Worm (Caenorhabditis elegans): ENCODE data around the gene Y105C5A.1.
"Not testable (repeated sequence)": the region's sequence is repeated elsewhere in the genome, so short reads cannot be mapped to it uniquely, and the experiment has no call there.

Gene Y105C5A.1

DNA sequence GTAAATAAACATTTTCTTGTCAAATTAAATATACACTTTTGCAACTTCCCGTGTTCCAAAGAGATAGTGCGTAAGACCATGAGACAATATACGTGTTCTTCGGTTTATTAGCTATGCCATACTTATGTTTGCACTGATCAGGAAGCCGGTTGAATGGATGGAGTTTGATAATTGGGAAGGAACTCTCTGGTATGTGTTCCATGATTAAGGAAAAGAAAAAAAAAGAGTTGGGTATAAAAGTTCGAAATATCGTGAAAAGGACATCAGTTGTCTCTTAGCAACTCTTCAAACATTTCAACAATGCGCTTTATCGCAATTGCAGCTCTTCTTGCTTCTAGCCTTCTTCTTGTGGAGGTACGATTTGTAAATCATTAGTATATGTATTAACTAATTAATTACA lies 14.6 kb upstream of the Y105C5A.1 start, which contains the start of gene pqn-76:
Gene pqn-76 (plus strand): TSS at position 301 of the 400 bp plus-strand sequence.
- not testable (repeated sequence) for TF ChIP-seq flt-1 (GFP tag; IDR thresholded peaks at IDR 0.05); T22C8.4 (GFP tag; IDR thresholded peaks at IDR 0.05); ref-1 (GFP tag; conservative IDR thresholded peaks at IDR 0.05)

DNA sequence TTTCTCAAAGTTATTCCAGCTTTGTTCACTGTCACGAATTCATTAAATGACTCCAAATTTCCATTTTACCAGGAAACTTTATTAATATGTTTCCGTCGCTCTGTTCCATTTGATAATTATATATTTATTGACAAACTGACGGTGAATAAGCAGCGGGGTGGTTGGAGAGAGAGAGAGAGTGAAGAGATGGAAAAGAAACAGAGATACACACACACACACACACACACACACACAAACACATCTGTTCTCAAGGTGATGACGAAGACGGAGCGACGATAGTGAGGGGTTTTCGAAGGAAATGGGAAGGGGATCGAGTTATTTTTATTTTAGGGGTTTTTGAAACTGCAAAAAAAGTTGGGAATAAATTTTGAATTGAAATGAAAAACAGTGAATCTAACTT lies 9.6 kb upstream of the Y105C5A.1 start:
- TF ChIP-seq tab-1 (GFP tag; IDR thresholded peaks at IDR 0.05), result no peak
- TF ChIP-seq cog-1 (tag; optimal IDR thresholded peaks at IDR 0.05), result peak; percentile 37
- TF ChIP-seq klf-2 (GFP tag; conservative IDR thresholded peaks at IDR 0.05), result no peak
- no peak for TF ChIP-seq ztf-29 (GFP tag; IDR thresholded peaks at IDR 0.05)
- TF ChIP-seq flt-1 (GFP tag; IDR thresholded peaks at IDR 0.05), result no peak
- TF ChIP-seq ztf-23 (GFP tag; IDR thresholded peaks at IDR 0.05), result no peak
- TF ChIP-seq T22C8.4 (GFP tag; IDR thresholded peaks at IDR 0.05), result no peak

DNA sequence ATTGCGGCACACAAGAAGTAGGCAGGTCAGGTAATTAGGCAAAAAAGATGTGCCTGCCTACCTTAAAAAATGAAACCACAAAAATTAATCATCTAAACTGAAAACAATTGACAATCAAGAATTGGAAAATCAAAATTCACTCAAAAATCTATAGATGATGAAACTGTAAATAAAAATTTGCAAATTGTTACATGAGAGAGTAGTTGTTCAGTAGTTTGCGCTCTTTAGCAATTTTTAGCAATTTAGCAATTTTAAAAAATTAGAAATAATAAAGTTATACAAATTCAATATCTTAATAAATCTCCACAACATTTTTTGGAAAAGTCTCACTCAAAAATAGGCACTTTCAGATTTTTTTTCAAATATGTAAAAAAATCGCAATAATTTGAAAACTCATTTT lies 7.9 kb upstream of the Y105C5A.1 start:
- no peak for TF ChIP-seq klf-2 (GFP tag; conservative IDR thresholded peaks at IDR 0.05)
- no peak for TF ChIP-seq med-1 (GFP tag; optimal IDR thresholded peaks at IDR 0.05; ENCODE audit: insufficient read depth)
- TF ChIP-seq ztf-23 (GFP tag; IDR thresholded peaks at IDR 0.05), result no peak

- TF ChIP-seq klf-2 (GFP tag; conservative IDR thresholded peaks at IDR 0.05), result no peak
- no peak for TF ChIP-seq tab-1 (GFP tag; IDR thresholded peaks at IDR 0.05)
- TF ChIP-seq flt-1 (GFP tag; IDR thresholded peaks at IDR 0.05), result no peak
- TF ChIP-seq T22C8.4 (GFP tag; IDR thresholded peaks at IDR 0.05), result no peak
- no peak for TF ChIP-seq ref-1 (GFP tag; conservative IDR thresholded peaks at IDR 0.05)
- TF ChIP-seq ztf-23 (GFP tag; IDR thresholded peaks at IDR 0.05), result no peak
- TF ChIP-seq ztf-29 (GFP tag; IDR thresholded peaks at IDR 0.05), result no peak
- TF ChIP-seq med-1 (GFP tag; optimal IDR thresholded peaks at IDR 0.05; ENCODE audit: insufficient read depth), result no peak
- no peak for TF ChIP-seq cog-1 (tag; optimal IDR thresholded peaks at IDR 0.05)
These were observed 7.4 kb upstream of the Y105C5A.1 start for ce11 chrIV:15571652-15572051.

DNA sequence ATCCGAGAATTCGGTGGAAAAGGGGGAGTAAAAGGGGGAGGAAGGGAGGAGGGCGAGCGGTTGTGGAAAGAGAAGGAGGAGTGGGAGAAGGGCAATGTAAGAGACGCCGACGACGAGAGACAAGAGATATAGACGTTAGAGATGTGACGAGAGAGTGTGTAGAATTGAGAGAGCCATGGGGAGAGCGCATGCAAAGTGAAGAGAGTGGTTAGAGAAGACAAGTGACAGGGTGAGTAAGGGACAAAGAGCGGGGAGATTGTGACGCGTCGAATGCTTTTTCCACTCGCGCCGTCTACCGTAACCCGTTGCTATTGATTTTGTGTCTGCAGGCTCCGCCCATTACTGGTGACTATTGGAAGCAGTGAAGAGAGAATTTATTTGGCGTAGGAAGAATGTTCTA lies 6.5 kb upstream of the Y105C5A.1 start:
- TF ChIP-seq klf-2 (GFP tag; conservative IDR thresholded peaks at IDR 0.05) (no peak), tab-1 (GFP tag; IDR thresholded peaks at IDR 0.05) (no peak), T22C8.4 (GFP tag; IDR thresholded peaks at IDR 0.05) (peak; percentile 95), ref-1 (GFP tag; conservative IDR thresholded peaks at IDR 0.05) (no peak), cog-1 (tag; optimal IDR thresholded peaks at IDR 0.05) (peak; percentile 48), med-1 (GFP tag; optimal IDR thresholded peaks at IDR 0.05; ENCODE audit: insufficient read depth) (no peak), flt-1 (GFP tag; IDR thresholded peaks at IDR 0.05) (peak; percentile 71; the same call in 1 of the 2 replicates), ztf-29 (GFP tag; IDR thresholded peaks at IDR 0.05) (no peak), ztf-23 (GFP tag; IDR thresholded peaks at IDR 0.05) (peak; percentile 6; the same call in 1 of the 2 replicates)

- TF ChIP-seq ref-1 (GFP tag; conservative IDR thresholded peaks at IDR 0.05) (no peak), flt-1 (GFP tag; IDR thresholded peaks at IDR 0.05) (0 out of 2 replicates have a peak, but pooled peaks have one; percentile 24), T22C8.4 (GFP tag; IDR thresholded peaks at IDR 0.05) (no peak), tab-1 (GFP tag; IDR thresholded peaks at IDR 0.05) (no peak), med-1 (GFP tag; optimal IDR thresholded peaks at IDR 0.05; ENCODE audit: insufficient read depth) (no peak), ztf-29 (GFP tag; IDR thresholded peaks at IDR 0.05) (no peak), ztf-23 (GFP tag; IDR thresholded peaks at IDR 0.05) (peak; percentile 60; the same call in 1 of the 2 replicates), cog-1 (tag; optimal IDR thresholded peaks at IDR 0.05) (peak; percentile 25), klf-2 (GFP tag; conservative IDR thresholded peaks at IDR 0.05) (no peak)
These were observed 3.0 kb downstream of the Y105C5A.1 start for ce11 chrIV:15561223-15561656.

ce11 chrIV:15559065-15559464 lies 5.2 kb downstream of the Y105C5A.1 start:
- TF ChIP-seq T22C8.4 (GFP tag; IDR thresholded peaks at IDR 0.05) (peak; percentile 19; the same call in 1 of the 2 replicates), flt-1 (GFP tag; IDR thresholded peaks at IDR 0.05) (no peak)

DNA sequence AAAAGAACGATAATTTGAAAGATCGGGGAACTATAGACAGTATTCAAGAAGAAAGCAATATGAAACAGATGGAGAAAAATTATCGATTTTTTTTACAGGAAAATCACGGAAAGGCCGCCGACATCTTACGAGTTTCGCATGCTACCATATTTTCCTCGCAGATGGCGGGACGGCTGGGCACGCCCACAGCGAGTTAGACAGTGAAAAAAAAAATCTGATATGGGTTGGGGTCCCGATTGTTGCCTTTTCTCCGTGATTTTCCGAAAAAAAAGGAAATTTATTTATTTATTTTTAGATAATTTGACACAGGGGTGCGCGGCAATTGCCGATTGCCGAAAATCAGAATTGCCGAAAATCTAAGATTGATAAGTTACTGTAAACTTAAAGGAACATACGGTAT lies 9.5 kb downstream of the Y105C5A.1 start:
- TF ChIP-seq ztf-23 (GFP tag; IDR thresholded peaks at IDR 0.05) (no peak), T22C8.4 (GFP tag; IDR thresholded peaks at IDR 0.05) (peak; percentile 42; the same call in 1 of the 2 replicates), flt-1 (GFP tag; IDR thresholded peaks at IDR 0.05) (no peak), med-1 (GFP tag; optimal IDR thresholded peaks at IDR 0.05; ENCODE audit: insufficient read depth) (no peak), tab-1 (GFP tag; IDR thresholded peaks at IDR 0.05) (no peak)

- no peak for TF ChIP-seq klf-2 (GFP tag; conservative IDR thresholded peaks at IDR 0.05)
- no peak for TF ChIP-seq ztf-29 (GFP tag; IDR thresholded peaks at IDR 0.05)
- no peak for TF ChIP-seq tab-1 (GFP tag; IDR thresholded peaks at IDR 0.05)
- no peak for TF ChIP-seq ref-1 (GFP tag; conservative IDR thresholded peaks at IDR 0.05)
- TF ChIP-seq cog-1 (tag; optimal IDR thresholded peaks at IDR 0.05), result no peak
- TF ChIP-seq ztf-23 (GFP tag; IDR thresholded peaks at IDR 0.05), result no peak
- no peak for TF ChIP-seq med-1 (GFP tag; optimal IDR thresholded peaks at IDR 0.05; ENCODE audit: insufficient read depth)
- no peak for TF ChIP-seq T22C8.4 (GFP tag; IDR thresholded peaks at IDR 0.05)
- TF ChIP-seq flt-1 (GFP tag; IDR thresholded peaks at IDR 0.05), result no peak
These were observed 24.7 kb downstream of the Y105C5A.1 start, which contains the start of gene Y73F8A.35 for ce11 chrIV:15539447-15539994. TSS of gene Y73F8A.35 (minus strand) at chrIV:15539944.

- TF ChIP-seq ztf-23 (GFP tag; IDR thresholded peaks at IDR 0.05), result no peak
- no peak for TF ChIP-seq klf-2 (GFP tag; conservative IDR thresholded peaks at IDR 0.05)
- TF ChIP-seq T22C8.4 (GFP tag; IDR thresholded peaks at IDR 0.05), result no peak
- no peak for TF ChIP-seq ref-1 (GFP tag; conservative IDR thresholded peaks at IDR 0.05)
- no peak for TF ChIP-seq med-1 (GFP tag; optimal IDR thresholded peaks at IDR 0.05; ENCODE audit: insufficient read depth)
- TF ChIP-seq flt-1 (GFP tag; IDR thresholded peaks at IDR 0.05), result no peak
- TF ChIP-seq ztf-29 (GFP tag; IDR thresholded peaks at IDR 0.05), result no peak
These were observed 26.9 kb downstream of the Y105C5A.1 start for ce11 chrIV:15537338-15537737.

Data from whole organism, midembryonic.